Fruit fly (Drosophila melanogaster): ENCODE results near the gene Blos2.
A peak's percentile ranks its signal among the peaks of the same experiment; 100 is the strongest.

Blos2 gene

DNA sequence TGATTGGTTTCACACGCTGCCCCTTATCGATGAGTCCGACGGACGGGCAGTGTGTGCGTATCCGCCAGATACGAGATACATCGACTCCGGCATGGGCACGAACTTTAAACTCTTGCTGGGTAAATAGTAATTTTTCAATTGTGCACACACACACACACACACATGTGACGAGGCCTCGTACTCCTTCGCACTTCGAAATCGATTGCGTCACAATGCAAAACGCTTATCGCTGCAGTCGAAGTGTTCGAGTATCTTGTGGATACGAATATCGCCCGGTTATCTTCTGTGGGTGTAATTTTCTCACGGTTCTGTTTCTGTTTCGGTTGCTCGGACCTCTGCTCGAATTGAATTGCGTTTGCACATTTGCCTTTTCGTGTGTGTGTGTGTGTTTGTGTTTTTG lies 26.3 kb upstream of the Blos2 start:
- TF ChIP-seq CG11696 (GFP tag; IDR thresholded peaks at IDR 0.05) (no peak), gro (GFP tag; optimal IDR thresholded peaks at IDR 0.05) (no peak), CG15269 (tag; optimal IDR thresholded peaks at IDR 0.05) (no peak), CG15479 (GFP tag; optimal IDR thresholded peaks at IDR 0.05) (peak; percentile 90), Hr78 (GFP tag; optimal IDR thresholded peaks at IDR 0.05) (no peak), Abd-B (GFP tag; optimal IDR thresholded peaks at IDR 0.05) (no peak), CG3847 (GFP tag; IDR thresholded peaks at IDR 0.05) (no peak), sug (tag; optimal IDR thresholded peaks at IDR 0.05) (no peak), cg (GFP tag; optimal IDR thresholded peaks at IDR 0.05) (peak; percentile 33), gt (GFP tag; IDR thresholded peaks at IDR 0.05) (no peak), CG7928 (GFP tag; optimal IDR thresholded peaks at IDR 0.05) (no peak), CG17361 (GFP tag; IDR thresholded peaks at IDR 0.05) (no peak), CG3163 (GFP tag; optimal IDR thresholded peaks at IDR 0.05) (no peak), CG4404 (GFP tag; IDR thresholded peaks at IDR 0.05) (no peak), E2f1 (GFP tag; IDR thresholded peaks at IDR 0.05) (no peak), MESR4 (GFP tag; optimal IDR thresholded peaks at IDR 0.05) (no peak), tll (GFP tag; optimal IDR thresholded peaks at IDR 0.05) (peak in 1 of 2 experiments; percentile 79), HLH54F (GFP tag; optimal IDR thresholded peaks at IDR 0.05) (no peak), CG17186 (GFP tag; optimal IDR thresholded peaks at IDR 0.05) (no peak), org-1 (GFP tag; optimal IDR thresholded peaks at IDR 0.05) (no peak), CTCF (GFP tag; optimal IDR thresholded peaks at IDR 0.05) (no peak), oc (tag; optimal IDR thresholded peaks at IDR 0.05) (no peak), dmrt99B (tag; optimal IDR thresholded peaks at IDR 0.05) (no peak), Dref (GFP tag; IDR thresholded peaks at IDR 0.05) (no peak), Pdp1 (GFP tag; optimal IDR thresholded peaks at IDR 0.05) (peak in 1 of 2 experiments; percentile 72), jing (GFP tag; optimal IDR thresholded peaks at IDR 0.05) (no peak)

DNA sequence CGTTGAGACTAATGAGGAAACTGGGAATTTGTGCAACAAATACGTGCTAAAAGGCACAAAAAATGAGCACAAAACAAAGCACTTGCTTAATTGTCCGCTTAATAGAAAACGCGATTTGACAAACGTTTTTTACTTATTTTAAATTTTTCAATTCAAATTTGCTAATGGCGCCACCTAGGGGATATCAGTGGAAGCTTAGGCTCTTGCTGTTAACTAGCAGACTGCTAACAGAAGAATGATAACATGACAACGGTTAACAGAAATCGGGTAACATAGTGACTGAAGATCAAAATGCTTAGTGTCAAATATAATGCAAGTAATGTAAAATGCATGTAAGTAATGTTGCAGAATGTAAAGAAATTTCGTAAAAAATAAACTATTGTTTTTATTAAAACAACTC lies 20.2 kb upstream of the Blos2 start:
- no peak for TF ChIP-seq oc (tag; optimal IDR thresholded peaks at IDR 0.05)
- TF ChIP-seq gcm (GFP tag; optimal IDR thresholded peaks at IDR 0.05): no peak
- no peak for TF ChIP-seq CG10147 (GFP tag; optimal IDR thresholded peaks at IDR 0.05)
- TF ChIP-seq CG15696 (tag; optimal IDR thresholded peaks at IDR 0.05): no peak
- TF ChIP-seq CG32767 (GFP tag; IDR thresholded peaks at IDR 0.05): no peak
- no peak for TF ChIP-seq nmo (GFP tag; optimal IDR thresholded peaks at IDR 0.05)
- no peak for TF ChIP-seq CG6791 (GFP tag; IDR thresholded peaks at IDR 0.05; ENCODE audit: partially characterized antibody)
- no peak for TF ChIP-seq Hr39 (optimal IDR thresholded peaks at IDR 0.05)
- TF ChIP-seq hth (optimal IDR thresholded peaks at IDR 0.05): no peak
- TF ChIP-seq disco-r (GFP tag; optimal IDR thresholded peaks at IDR 0.05): no peak
- no peak for TF ChIP-seq crol (GFP tag; IDR thresholded peaks at IDR 0.05)
- peak; percentile 36; the same call in 1 of the 2 replicates for TF ChIP-seq amos (GFP tag; IDR thresholded peaks at IDR 0.05; ENCODE audit: partially characterized antibody)
- no peak for TF ChIP-seq CG13775 (GFP tag; optimal IDR thresholded peaks at IDR 0.05)
- no peak for TF ChIP-seq grau (tag; optimal IDR thresholded peaks at IDR 0.05)
- TF ChIP-seq br (optimal IDR thresholded peaks at IDR 0.05): no peak
- no peak for TF ChIP-seq mam (GFP tag; optimal IDR thresholded peaks at IDR 0.05)
- 0 out of 2 replicates have a peak, but pooled peaks have one; percentile 7 for TF ChIP-seq Scr (GFP tag; IDR thresholded peaks at IDR 0.05; ENCODE audit: partially characterized antibody)
- no peak for TF ChIP-seq CG18619 (GFP tag; optimal IDR thresholded peaks at IDR 0.05)
- TF ChIP-seq CG12659 (GFP tag; optimal IDR thresholded peaks at IDR 0.05): no peak
- no peak for TF ChIP-seq D19B (GFP tag; optimal IDR thresholded peaks at IDR 0.05)
- no peak for TF ChIP-seq CG8388 (GFP tag; optimal IDR thresholded peaks at IDR 0.05)
- peak; percentile 93 for TF ChIP-seq CTCF (GFP tag; optimal IDR thresholded peaks at IDR 0.05)
- TF ChIP-seq seq (GFP tag; IDR thresholded peaks at IDR 0.05): no peak
- no peak for TF ChIP-seq caup (GFP tag; optimal IDR thresholded peaks at IDR 0.05; ENCODE audit: severe bottlenecking)
- TF ChIP-seq CG9727 (GFP tag; optimal IDR thresholded peaks at IDR 0.05): no peak
- TF ChIP-seq CG8281 (tag; optimal IDR thresholded peaks at IDR 0.05): no peak
- TF ChIP-seq Sry-δ (GFP tag; optimal IDR thresholded peaks at IDR 0.05): no peak
- no peak for TF ChIP-seq org-1 (GFP tag; optimal IDR thresholded peaks at IDR 0.05)
- TF ChIP-seq Gug (GFP tag; IDR thresholded peaks at IDR 0.05): no peak
